Worm (Caenorhabditis elegans): ENCODE results near the gene zipt-7.1.

DNA sequence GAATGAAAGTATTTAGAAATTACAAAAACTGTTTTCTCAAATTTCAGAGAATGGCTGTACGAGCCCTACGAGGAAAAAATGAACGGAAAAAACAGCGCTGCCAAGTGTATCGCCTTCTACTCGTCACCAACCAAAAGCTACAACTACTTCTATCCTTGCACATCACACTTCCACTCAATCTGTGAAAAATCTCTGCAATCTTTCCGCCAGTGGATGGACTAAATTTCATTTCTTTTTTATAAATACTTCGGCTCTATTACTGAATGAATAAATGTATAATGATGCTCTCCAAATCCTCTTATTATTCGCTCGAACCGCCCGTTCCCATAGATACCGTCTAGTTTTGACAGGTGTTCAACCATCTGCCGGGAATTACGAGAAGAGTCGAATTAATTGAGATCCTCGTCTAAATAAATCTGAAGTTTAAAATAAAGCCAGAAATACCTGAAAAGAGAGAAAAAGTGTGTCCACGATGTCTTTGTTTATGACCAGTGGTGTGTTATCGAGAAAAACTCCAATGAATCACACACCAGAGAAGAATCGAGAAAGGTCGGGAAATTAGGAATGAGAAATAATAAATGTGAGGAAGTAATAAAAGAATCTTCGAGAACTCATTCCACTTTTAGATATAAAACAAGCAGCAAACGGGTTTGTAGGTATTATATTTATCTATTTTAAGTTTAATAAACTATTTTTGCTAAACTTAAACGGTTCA lies 10.3 kb downstream of the zipt-7.1 start:
- TF ChIP-seq unc-39 (tag; optimal IDR thresholded peaks at IDR 0.05) (no peak), lin-13 (tag; optimal IDR thresholded peaks at IDR 0.05) (no peak), unc-62 (GFP tag; optimal IDR thresholded peaks at IDR 0.05) (no peak), elt-3 (tag; optimal IDR thresholded peaks at IDR 0.05) (no peak), blmp-1 (tag; optimal IDR thresholded peaks at IDR 0.05) (no peak), nhr-237 (tag; optimal IDR thresholded peaks at IDR 0.05) (no peak), ceh-39 (tag; optimal IDR thresholded peaks at IDR 0.05) (no peak), snpc-4 (tag; optimal IDR thresholded peaks at IDR 0.05) (no peak), nhr-2 (tag; optimal IDR thresholded peaks at IDR 0.05) (no peak), nhr-76 (tag; optimal IDR thresholded peaks at IDR 0.05) (no peak), nhr-28 (tag; optimal IDR thresholded peaks at IDR 0.05) (no peak), zip-8 (tag; optimal IDR thresholded peaks at IDR 0.05) (no peak), ztf-11 (tag; optimal IDR thresholded peaks at IDR 0.05) (no peak)
